Worm (Caenorhabditis elegans) whole organism, L4 larva: ENCODE results near the gene scav-1.

Experiments
- F10B5.3 ChIP-seq: sonication (generic microtip); optimal IDR thresholded peaks from 2 replicates; lab custom pipeline; 2016; ENCODE audit warnings: mild to moderate bottlenecking, missing genetic modification characterization, missing compliant biosample characterization
- R02D3.7 ChIP-seq: fragments of 150-350 bp; sonication (generic microtip); optimal IDR thresholded peaks from 3 replicates; lab custom pipeline; 2014; ENCODE audit warnings: missing biosample characterization, missing genetic modification characterization
- aly-2 ChIP-seq: sonication (generic microtip); optimal IDR thresholded peaks from 2 replicates; lab custom pipeline; 2018; ENCODE audit warnings: missing biosample characterization, missing genetic modification characterization
- ama-1 ChIP-seq: fragments of 150-350 bp; optimal IDR thresholded peaks from 2 replicates; lab custom pipeline; 2014; ENCODE audit warnings: inconsistent platforms, mixed read lengths
- ceh-28 ChIP-seq: fragments of 150-350 bp; optimal IDR thresholded peaks from 2 replicates; lab custom pipeline; 2014; ENCODE audit warnings: missing biosample characterization, missing genetic modification reagents, missing genetic modification characterization
- fkh-10 ChIP-seq: fragments of 150-350 bp; optimal IDR thresholded peaks from 2 replicates; lab custom pipeline; 2014; ENCODE audit warnings: missing biosample characterization, missing genetic modification reagents, missing genetic modification characterization
- pqm-1 ChIP-seq: sonication (generic microtip); optimal IDR thresholded peaks from 2 replicates; lab custom pipeline; 2017; ENCODE audit warnings: missing biosample characterization, missing genetic modification characterization
- unc-130 ChIP-seq: sonication (generic microtip); optimal IDR thresholded peaks from 2 replicates; lab custom pipeline; 2016; ENCODE audit warnings: missing genetic modification reagents, missing genetic modification characterization, missing compliant biosample characterization

DNA sequence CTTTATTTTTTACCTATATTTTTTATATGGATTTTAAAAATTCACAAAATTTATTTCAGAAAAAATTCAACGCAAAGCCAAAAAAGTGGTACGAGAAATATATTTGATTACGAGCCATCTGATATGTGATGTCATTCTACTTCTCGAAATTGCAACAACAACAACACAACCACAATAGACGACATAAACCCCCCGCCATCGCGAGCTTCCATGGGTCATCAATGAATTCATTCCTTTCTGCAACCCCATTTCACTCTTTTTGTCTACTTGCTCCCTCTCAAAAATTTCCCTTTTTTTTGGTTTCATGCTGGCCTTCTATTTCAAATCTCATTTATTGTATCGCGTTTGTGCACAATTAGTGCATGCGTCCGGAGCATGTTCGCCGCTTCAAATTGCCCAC, 52.5 kb downstream of the scav-1 start:
- no peak for TF ChIP-seq fkh-10 (GFP tag; lab: Kevin White, UChicago)
- no peak for TF ChIP-seq R02D3.7 (tag; lab: Kevin White, UChicago)
- TF ChIP-seq pqm-1 (tag; lab: Kevin White, UChicago), result no peak
- TF ChIP-seq unc-130 (GFP tag; lab: Kevin White, UChicago), result no peak
- no peak for TF ChIP-seq F10B5.3 (tag; lab: Kevin White, UChicago)
- TF ChIP-seq aly-2, result no peak
- no peak for TF ChIP-seq ceh-28
- TF ChIP-seq ama-1, result no peak
